Fruit fly (Drosophila melanogaster): ENCODE data around the gene comm2.

The comm2 gene

DNA sequence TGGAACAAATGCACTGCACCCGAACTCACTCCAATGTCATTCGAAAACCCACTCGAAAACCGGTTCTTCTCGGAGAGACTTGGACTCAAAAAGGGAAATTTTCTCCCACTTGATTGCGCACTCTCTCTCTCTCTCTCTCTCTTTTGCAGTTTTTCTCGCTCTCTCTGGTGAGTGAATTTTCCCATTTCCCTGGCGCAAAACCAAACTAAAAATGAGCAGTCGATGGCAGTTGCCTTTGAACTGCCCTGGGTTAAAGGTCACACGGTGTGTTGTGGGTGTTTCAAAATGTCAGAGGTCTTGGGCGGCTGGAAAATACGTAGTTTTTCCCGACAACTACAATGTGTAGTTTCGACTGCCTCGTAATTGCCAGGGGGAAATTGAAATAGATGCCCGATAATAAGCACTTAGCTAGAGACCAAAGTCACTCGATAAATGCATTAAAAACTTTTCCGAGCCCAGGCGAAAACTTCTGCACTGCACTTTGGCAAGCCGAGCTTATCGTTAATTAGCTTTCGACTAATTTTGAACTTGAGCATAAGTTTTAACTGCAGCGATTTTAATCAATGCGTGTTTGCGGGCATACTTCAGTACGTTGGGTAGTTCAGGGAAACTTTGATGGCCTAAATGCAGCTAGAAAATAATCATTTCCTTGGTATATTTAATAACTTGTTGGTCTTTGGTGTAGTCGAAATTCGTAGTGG is 29.8 kb upstream of the comm2 start (continued):
- no peak for TF ChIP-seq CG8765 (GFP tag; IDR thresholded peaks at IDR 0.05)
- TF ChIP-seq corto (GFP tag; optimal IDR thresholded peaks at IDR 0.05), result no peak
- TF ChIP-seq CG4424 (GFP tag; optimal IDR thresholded peaks at IDR 0.05), result no peak
- no peak for TF ChIP-seq CG6683 (GFP tag; optimal IDR thresholded peaks at IDR 0.05)
- TF ChIP-seq tio (GFP tag; optimal IDR thresholded peaks at IDR 0.05), result no peak
- TF ChIP-seq CG7963 (GFP tag; IDR thresholded peaks at IDR 0.05; ENCODE audit: partially characterized antibody), result no peak
- no peak for TF ChIP-seq CG1233 (GFP tag; optimal IDR thresholded peaks at IDR 0.05)
- peak; percentile 41 for TF ChIP-seq MTF-1 (GFP tag; optimal IDR thresholded peaks at IDR 0.05; ENCODE audit: borderline replicate concordance)
- no peak for TF ChIP-seq CG17802 (tag; optimal IDR thresholded peaks at IDR 0.05)
- TF ChIP-seq vvl (GFP tag; IDR thresholded peaks at IDR 0.05), result peak; percentile 61; the same call in 1 of the 2 replicates
- no peak for TF ChIP-seq cwo (GFP tag; optimal IDR thresholded peaks at IDR 0.05)
- TF ChIP-seq CG9876 (GFP tag; optimal IDR thresholded peaks at IDR 0.05), result no peak
- TF ChIP-seq knrl (GFP tag; IDR thresholded peaks at IDR 0.05; ENCODE audit: partially characterized antibody), result peak; percentile 35; the same call in 1 of the 3 replicates
- no peak for TF ChIP-seq sens-2 (GFP tag; IDR thresholded peaks at IDR 0.05)
- TF ChIP-seq ci (GFP tag; IDR thresholded peaks at IDR 0.05), result peak; percentile 76
- peak; percentile 14 for TF ChIP-seq zf30C (GFP tag; optimal IDR thresholded peaks at IDR 0.05)
- no peak for TF ChIP-seq Hr3 (GFP tag; optimal IDR thresholded peaks at IDR 0.05)
- TF ChIP-seq twi (tag; optimal IDR thresholded peaks at IDR 0.05), result peak; percentile 8
- TF ChIP-seq z (GFP tag; IDR thresholded peaks at IDR 0.05), result peak; percentile 99
- no peak for TF ChIP-seq slp2 (GFP tag; optimal IDR thresholded peaks at IDR 0.05)
- peak; percentile 85 for TF ChIP-seq sens (GFP tag)
- no peak for TF ChIP-seq CG10366 (GFP tag; IDR thresholded peaks at IDR 0.05)
- TF ChIP-seq ash1 (GFP tag; optimal IDR thresholded peaks at IDR 0.05), result peak; percentile 27
- peak; percentile 98 for TF ChIP-seq yki (optimal IDR thresholded peaks at IDR 0.05)
- no peak for TF ChIP-seq CG32772 (GFP tag; IDR thresholded peaks at IDR 0.05)
- peak; percentile 22; the same call in 1 of the 2 replicates for TF ChIP-seq HLH3B (GFP tag; IDR thresholded peaks at IDR 0.05)
- TF ChIP-seq Meics (GFP tag; optimal IDR thresholded peaks at IDR 0.05), result no peak
- peak; percentile 69 for TF ChIP-seq gsb-n (tag; optimal IDR thresholded peaks at IDR 0.05)
- no peak for TF ChIP-seq Neu2 (GFP tag; optimal IDR thresholded peaks at IDR 0.05; ENCODE audit: borderline replicate concordance)
- peak in 1 of 2 experiments; percentile 5 for TF ChIP-seq Hr51 (GFP tag; optimal IDR thresholded peaks at IDR 0.05)
- no peak for TF ChIP-seq CG10274 (GFP tag; optimal IDR thresholded peaks at IDR 0.05)
- no peak for TF ChIP-seq luna (GFP tag; optimal IDR thresholded peaks at IDR 0.05)
- TF ChIP-seq CG18262 (tag; optimal IDR thresholded peaks at IDR 0.05), result peak; percentile 18
- TF ChIP-seq CG3163 (GFP tag; optimal IDR thresholded peaks at IDR 0.05), result peak; percentile 15
- TF ChIP-seq CG6654 (GFP tag; optimal IDR thresholded peaks at IDR 0.05), result no peak
- TF ChIP-seq pan (optimal IDR thresholded peaks at IDR 0.05), result no peak
- peak in 1 of 2 experiments; percentile 37 for TF ChIP-seq pan (GFP tag; optimal IDR thresholded peaks at IDR 0.05 in 1 of 2, IDR thresholded peaks at IDR 0.05 in 1 of 2)
- no peak for TF ChIP-seq wor (GFP tag; IDR thresholded peaks at IDR 0.05)
- no peak for TF ChIP-seq YL-1 (GFP tag; optimal IDR thresholded peaks at IDR 0.05)
- no peak for TF ChIP-seq CG11398 (GFP tag; optimal IDR thresholded peaks at IDR 0.05)
- no peak for TF ChIP-seq CG30020 (tag; optimal IDR thresholded peaks at IDR 0.05)
- peak; percentile 0 for TF ChIP-seq CG2678 (tag; optimal IDR thresholded peaks at IDR 0.05)
- TF ChIP-seq croc (GFP tag; conservative IDR thresholded peaks at IDR 0.05), result no peak
- TF ChIP-seq Fer1 (GFP tag; optimal IDR thresholded peaks at IDR 0.05), result no peak
- TF ChIP-seq CG9932 (GFP tag; IDR thresholded peaks at IDR 0.05), result no peak
- no peak for TF ChIP-seq CG12155 (GFP tag; optimal IDR thresholded peaks at IDR 0.05)
- TF ChIP-seq CG30403 (GFP tag; optimal IDR thresholded peaks at IDR 0.05), result no peak
- TF ChIP-seq caup (GFP tag; optimal IDR thresholded peaks at IDR 0.05; ENCODE audit: severe bottlenecking), result no peak
- TF ChIP-seq salm (tag; optimal IDR thresholded peaks at IDR 0.05), result no peak
- no peak for TF ChIP-seq pho (GFP tag; optimal IDR thresholded peaks at IDR 0.05)
